Worm (Caenorhabditis elegans): Measurements from ENCODE around the gene F32D8.15.

F32D8.15 gene

DNA sequence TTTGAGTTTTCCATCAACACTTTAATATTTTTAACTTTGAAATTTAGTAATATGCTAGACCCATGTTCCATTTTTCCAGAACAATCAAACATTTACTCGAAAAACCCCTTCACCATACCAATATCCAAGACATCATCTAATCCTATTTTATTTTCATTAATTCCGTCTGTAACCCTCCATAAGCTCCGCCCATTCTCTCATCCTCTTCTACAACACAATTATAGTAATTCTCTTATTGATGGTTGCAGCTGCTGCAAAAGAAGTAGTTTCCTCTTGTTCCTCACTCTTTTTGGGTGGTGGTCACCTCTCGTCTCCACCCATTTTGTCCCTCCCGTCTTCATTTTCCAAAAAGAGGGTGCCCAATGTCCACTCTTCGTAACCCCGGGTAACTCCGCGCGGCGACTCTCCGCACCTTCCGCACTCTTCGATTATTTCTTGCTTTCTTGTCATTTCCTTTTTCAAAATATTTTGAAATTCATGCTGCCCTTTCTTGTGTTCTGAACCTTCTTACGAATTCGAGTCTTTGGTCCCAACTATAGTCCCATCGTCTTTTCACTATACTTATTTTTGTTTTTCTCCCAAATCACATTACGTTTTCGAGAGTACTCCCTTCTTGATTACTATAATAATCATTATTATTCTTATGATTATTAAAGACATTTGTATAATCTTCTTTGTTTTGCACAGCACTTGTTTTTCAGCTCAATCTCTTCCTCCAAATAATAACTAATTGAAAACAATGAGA, 23.5 kb upstream of the F32D8.15 start, which contains the start of gene F32D8.1:
Gene F32D8.1 (plus strand): TSS at position 695 of the 745 bp plus-strand sequence.
- no peak for TF ChIP-seq nfya-2 (GFP tag; IDR thresholded peaks at IDR 0.05)
- no peak for TF ChIP-seq ztf-22 (GFP tag; optimal IDR thresholded peaks at IDR 0.05)
- no peak for TF ChIP-seq Y53G8AR.9 (GFP tag; conservative IDR thresholded peaks at IDR 0.05)
- TF ChIP-seq F49E8.2 (tag; optimal IDR thresholded peaks at IDR 0.05; ENCODE audit: insufficient read depth), result no peak
- no peak for TF ChIP-seq snpc-1.1 (tag; optimal IDR thresholded peaks at IDR 0.05; ENCODE audit: insufficient read depth)
- TF ChIP-seq lag-1 (GFP tag; IDR thresholded peaks at IDR 0.05), result no peak
- no peak for TF ChIP-seq T07F8.4 (tag; optimal IDR thresholded peaks at IDR 0.05)
- TF ChIP-seq aptf-3 (GFP tag; IDR thresholded peaks at IDR 0.05), result no peak
- TF ChIP-seq snpc-3.4 (tag; optimal IDR thresholded peaks at IDR 0.05), result no peak
- no peak for TF ChIP-seq Y53F4B.3 (GFP tag; IDR thresholded peaks at IDR 0.05)
- TF ChIP-seq C17E4.6 (GFP tag; IDR thresholded peaks at IDR 0.05), result no peak
- no peak for TF ChIP-seq attf-5 (GFP tag; optimal IDR thresholded peaks at IDR 0.05)
- TF ChIP-seq dpff-1 (tag; optimal IDR thresholded peaks at IDR 0.05), result no peak
- no peak for TF ChIP-seq repo-1 (tag; optimal IDR thresholded peaks at IDR 0.05)

DNA sequence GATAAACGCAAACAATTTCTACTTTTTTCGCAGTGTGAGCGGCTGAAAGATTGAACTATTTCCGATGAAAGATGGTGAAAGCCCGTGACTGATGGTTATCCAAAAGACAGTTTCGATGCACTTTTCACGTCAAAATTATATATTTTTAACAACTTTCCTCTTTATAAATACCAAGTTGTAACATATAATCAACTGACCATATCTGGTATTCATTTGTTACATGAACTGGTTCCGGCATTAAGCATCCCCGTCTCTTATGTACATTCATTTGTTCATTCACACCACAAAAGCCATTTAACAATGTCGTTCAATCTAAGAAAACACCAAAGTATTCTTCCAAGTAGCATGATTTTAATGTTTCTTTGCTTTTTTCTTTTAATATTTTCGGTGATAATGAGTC, 20.4 kb upstream of the F32D8.15 start, which contains the start of gene F32D8.2:
Gene F32D8.2 (plus strand): TSS at position 301 of the 400 bp plus-strand sequence.
- TF ChIP-seq rec-8 (tag; optimal IDR thresholded peaks at IDR 0.05) (no peak), aptf-3 (GFP tag; IDR thresholded peaks at IDR 0.05) (no peak), madf-3 (GFP tag; IDR thresholded peaks at IDR 0.05) (no peak), hlh-12 (tag; optimal IDR thresholded peaks at IDR 0.05) (no peak), aptf-2 (GFP tag; conservative IDR thresholded peaks at IDR 0.05) (no peak), ceh-27 (GFP tag; optimal IDR thresholded peaks at IDR 0.05) (no peak), D2030.7 (GFP tag; IDR thresholded peaks at IDR 0.05) (no peak), ztf-3 (GFP tag; optimal IDR thresholded peaks at IDR 0.05) (no peak), lsl-1 (GFP tag; optimal IDR thresholded peaks at IDR 0.05) (no peak), cebp-1 (GFP tag; IDR thresholded peaks at IDR 0.05) (no peak), cebp-1 (tag; optimal IDR thresholded peaks at IDR 0.05) (no peak)

- TF ChIP-seq ztf-18 (tag; optimal IDR thresholded peaks at IDR 0.05), result no peak
- TF ChIP-seq nhr-179 (tag; optimal IDR thresholded peaks at IDR 0.05), result no peak
- TF ChIP-seq D2030.7 (GFP tag; IDR thresholded peaks at IDR 0.05), result no peak
- no peak for TF ChIP-seq F33H1.4 (GFP tag; IDR thresholded peaks at IDR 0.05)
- TF ChIP-seq Y67H2A.10 (GFP tag; conservative IDR thresholded peaks at IDR 0.05), result no peak
- no peak for TF ChIP-seq pbrm-1 (GFP tag; IDR thresholded peaks at IDR 0.05)
- no peak for TF ChIP-seq ztf-22 (GFP tag; optimal IDR thresholded peaks at IDR 0.05)
- no peak for TF ChIP-seq athp-1 (tag; optimal IDR thresholded peaks at IDR 0.05)
Measured at ce11 chrV:10886405-10886887, 17.4 kb upstream of the F32D8.15 start, which contains the start of gene F32D8.3. TSS of gene F32D8.3 (plus strand) at chrV:10886837.

ce11 chrV:10887564-10887963, 16.3 kb upstream of the F32D8.15 start:
- no peak for TF ChIP-seq let-526 (GFP tag; IDR thresholded peaks at IDR 0.05)
- no peak for TF ChIP-seq egrh-3 (GFP tag; IDR thresholded peaks at IDR 0.05)
- TF ChIP-seq C06A6.2 (GFP tag; conservative IDR thresholded peaks at IDR 0.05), result no peak
- no peak for TF ChIP-seq hlh-12 (tag; optimal IDR thresholded peaks at IDR 0.05)
- no peak for TF ChIP-seq fkh-3 (tag; optimal IDR thresholded peaks at IDR 0.05)
- peak; percentile 72 for TF ChIP-seq ZK185.1 (tag; optimal IDR thresholded peaks at IDR 0.05; ENCODE audit: poor library complexity, severe bottlenecking)
- no peak for TF ChIP-seq nhr-27 (tag; optimal IDR thresholded peaks at IDR 0.05)
- TF ChIP-seq B0336.3 (GFP tag; IDR thresholded peaks at IDR 0.05), result peak; percentile 62; the same call in 1 of the 2 replicates
- TF ChIP-seq madf-6 (GFP tag; IDR thresholded peaks at IDR 0.05), result no peak
- TF ChIP-seq T07F8.4 (tag; optimal IDR thresholded peaks at IDR 0.05), result no peak
- TF ChIP-seq hmg-20 (GFP tag; IDR thresholded peaks at IDR 0.05), result 0 out of 2 replicates have a peak, but pooled peaks have one; percentile 22
- peak; percentile 27 for TF ChIP-seq dpff-1 (tag; optimal IDR thresholded peaks at IDR 0.05)
- no peak for TF ChIP-seq nfya-1 (tag; optimal IDR thresholded peaks at IDR 0.05; ENCODE audit: borderline replicate concordance, insufficient read depth)
- TF ChIP-seq egl-44 (GFP tag; IDR thresholded peaks at IDR 0.05), result no peak
- peak; percentile 42 for TF ChIP-seq somi-1 (GFP tag; optimal IDR thresholded peaks at IDR 0.05)
- TF ChIP-seq C17E4.6 (GFP tag; IDR thresholded peaks at IDR 0.05), result no peak

Data from whole organism, young adult.